Worm (Caenorhabditis elegans): ENCODE results near the gene col-87.

Gene col-87

ce11 chrII:14044199-14044598 is 50.3 kb downstream of the col-87 start (continued):
- peak in 1 of 2 experiments; percentile 84 for TF ChIP-seq lsy-2 (tag; optimal IDR thresholded peaks at IDR 0.05)
- TF ChIP-seq dve-1 (tag; optimal IDR thresholded peaks at IDR 0.05; ENCODE audit: insufficient read depth), result peak; percentile 96
- no peak for TF ChIP-seq ztf-11 (tag; optimal IDR thresholded peaks at IDR 0.05)
- TF ChIP-seq nhr-77 (tag; optimal IDR thresholded peaks at IDR 0.05), result peak; percentile 97

- TF ChIP-seq ceh-62 (tag; optimal IDR thresholded peaks at IDR 0.05), result no peak
- TF ChIP-seq nhr-42 (GFP tag; IDR thresholded peaks at IDR 0.05), result no peak
- peak; percentile 33 for TF ChIP-seq pqm-1 (tag; optimal IDR thresholded peaks at IDR 0.05)
- no peak for TF ChIP-seq T20F7.1 (GFP tag; optimal IDR thresholded peaks at IDR 0.05)
- no peak for TF ChIP-seq ama-1 (optimal IDR thresholded peaks at IDR 0.05)
- no peak for TF ChIP-seq nhr-77 (tag; optimal IDR thresholded peaks at IDR 0.05)
- TF ChIP-seq Y48G9A.11 (GFP tag; IDR thresholded peaks at IDR 0.05), result no peak
- no peak for TF ChIP-seq hmg-1.1 (GFP tag; IDR thresholded peaks at IDR 0.05)
- no peak for TF ChIP-seq D1046.2 (GFP tag; IDR thresholded peaks at IDR 0.05)
- TF ChIP-seq zag-1 (tag; optimal IDR thresholded peaks at IDR 0.05), result no peak
- no peak for TF ChIP-seq hif-1 (tag; optimal IDR thresholded peaks at IDR 0.05)
- no peak for TF ChIP-seq nhr-111 (GFP tag; optimal IDR thresholded peaks at IDR 0.05)
- TF ChIP-seq nhr-41 (GFP tag; IDR thresholded peaks at IDR 0.05), result no peak
- no peak for TF ChIP-seq fos-1 (tag; optimal IDR thresholded peaks at IDR 0.05)
- TF ChIP-seq nhr-28 (tag; optimal IDR thresholded peaks at IDR 0.05), result peak; percentile 42
- peak; percentile 38 for TF ChIP-seq lin-13 (GFP tag; optimal IDR thresholded peaks at IDR 0.05)
- TF ChIP-seq lin-38 (GFP tag; IDR thresholded peaks at IDR 0.05), result no peak
- peak; percentile 55 for TF ChIP-seq hlh-11 (tag; optimal IDR thresholded peaks at IDR 0.05)
- TF ChIP-seq nhr-6 (tag; optimal IDR thresholded peaks at IDR 0.05), result peak; percentile 47
- no peak for TF ChIP-seq nhr-10 (tag; optimal IDR thresholded peaks at IDR 0.05)
- TF ChIP-seq lin-1 (GFP tag; IDR thresholded peaks at IDR 0.05), result no peak
- TF ChIP-seq aly-2 (tag; optimal IDR thresholded peaks at IDR 0.05), result no peak
- no peak for TF ChIP-seq zfp-3 (GFP tag; conservative IDR thresholded peaks at IDR 0.05)
- no peak for TF ChIP-seq zip-2 (tag; optimal IDR thresholded peaks at IDR 0.05)
- no peak for TF ChIP-seq set-16 (GFP tag; IDR thresholded peaks at IDR 0.05)
- TF ChIP-seq ceh-28 (tag; optimal IDR thresholded peaks at IDR 0.05), result no peak
- no peak for TF ChIP-seq daf-16 (GFP tag; optimal IDR thresholded peaks at IDR 0.05)
- peak; percentile 89 for TF ChIP-seq daf-16 (tag; optimal IDR thresholded peaks at IDR 0.05)
- TF ChIP-seq unc-130 (GFP tag; optimal IDR thresholded peaks at IDR 0.05), result no peak
- TF ChIP-seq arid-1 (GFP tag; conservative IDR thresholded peaks at IDR 0.05), result 0 out of 2 replicates have a peak, but pooled peaks have one; percentile 6
- TF ChIP-seq zip-11 (GFP tag; IDR thresholded peaks at IDR 0.05), result no peak
- no peak for TF ChIP-seq lin-39 (tag; optimal IDR thresholded peaks at IDR 0.05)
- TF ChIP-seq unc-39 (tag; optimal IDR thresholded peaks at IDR 0.05), result no peak
- peak; percentile 61 for TF ChIP-seq mxl-3 (GFP tag; optimal IDR thresholded peaks at IDR 0.05)
- peak; percentile 79 for TF ChIP-seq aha-1 (tag)
- peak in 1 of 2 experiments; percentile 12 for TF ChIP-seq lsy-2 (tag; optimal IDR thresholded peaks at IDR 0.05)
- TF ChIP-seq F10B5.3 (tag; optimal IDR thresholded peaks at IDR 0.05), result no peak
- TF ChIP-seq nhr-102 (tag; optimal IDR thresholded peaks at IDR 0.05), result peak; percentile 51
- peak; percentile 67 for TF ChIP-seq dmd-6 (GFP tag; IDR thresholded peaks at IDR 0.05)
- TF ChIP-seq mep-1 (tag; optimal IDR thresholded peaks at IDR 0.05), result peak; percentile 44
- no peak for TF ChIP-seq php-3 (GFP tag; IDR thresholded peaks at IDR 0.05)
- no peak for TF ChIP-seq R02D3.7 (tag; optimal IDR thresholded peaks at IDR 0.05)
- no peak for TF ChIP-seq saeg-2 (GFP tag; IDR thresholded peaks at IDR 0.05)
- TF ChIP-seq nhr-48 (tag; optimal IDR thresholded peaks at IDR 0.05), result peak; percentile 3
- TF ChIP-seq daf-8 (GFP tag; IDR thresholded peaks at IDR 0.05), result no peak
- TF ChIP-seq lin-15B (tag; optimal IDR thresholded peaks at IDR 0.05), result no peak
- no peak for TF ChIP-seq ces-1 (GFP tag; optimal IDR thresholded peaks at IDR 0.05)
- TF ChIP-seq ceh-82 (tag; optimal IDR thresholded peaks at IDR 0.05), result no peak
Observed at ce11 chrII:14042836-14043604, 51.5 kb downstream of the col-87 start.

Measured in whole organism, L4 larva.